Fruit fly (Drosophila melanogaster): ENCODE results near the gene CG8292.

The CG8292 gene

DNA sequence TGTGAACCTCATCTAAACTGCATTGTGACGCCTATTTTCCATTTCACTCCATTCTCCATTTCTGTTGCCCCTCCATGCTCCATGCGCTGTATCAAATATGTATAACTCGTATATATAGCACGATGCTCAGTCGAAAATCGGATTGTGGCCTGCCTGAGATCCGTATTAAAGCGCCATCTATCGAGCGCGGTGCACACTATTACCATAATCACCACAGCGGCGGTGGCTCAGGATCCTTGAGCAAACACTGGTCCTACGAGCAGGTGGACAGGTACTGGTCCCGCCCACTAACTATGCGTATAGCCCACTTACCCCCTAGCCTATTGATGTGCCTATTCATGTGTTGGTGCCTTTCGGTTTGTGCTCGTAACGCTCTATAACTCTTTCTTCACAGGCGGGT lies 32.8 kb downstream of the CG8292 start:
- TF ChIP-seq CG7101 (tag; optimal IDR thresholded peaks at IDR 0.05) (no peak), kay (GFP tag; ENCODE audit: borderline replicate concordance) (no peak), cnc (optimal IDR thresholded peaks at IDR 0.05) (no peak), Mnt (GFP tag; optimal IDR thresholded peaks at IDR 0.05) (no peak), CG33017 (tag; optimal IDR thresholded peaks at IDR 0.05) (no peak), CG12768 (GFP tag; optimal IDR thresholded peaks at IDR 0.05) (no peak), CG14711 (tag; optimal IDR thresholded peaks at IDR 0.05) (no peak)

DNA sequence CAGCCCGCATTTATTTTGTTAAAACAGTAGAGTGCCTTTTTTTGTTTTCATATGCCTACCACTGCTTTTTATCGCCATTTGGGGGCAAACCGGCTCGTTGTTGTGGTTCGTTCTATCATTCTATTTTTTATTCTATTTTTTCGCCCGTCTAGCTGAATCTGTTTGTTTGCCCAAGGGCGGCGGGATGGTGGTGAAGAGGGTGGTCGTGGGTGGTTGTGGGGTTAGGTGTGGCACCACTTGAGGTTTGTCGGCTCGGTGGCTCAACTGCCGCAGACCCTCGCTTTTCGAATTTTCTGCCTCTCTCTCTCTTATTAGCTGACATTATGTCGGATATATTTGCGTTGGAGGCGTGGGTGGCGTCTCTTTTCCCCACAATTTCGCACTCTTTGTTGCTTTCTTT lies 46.3 kb downstream of the CG8292 start:
- no peak for TF ChIP-seq pad (GFP tag; optimal IDR thresholded peaks at IDR 0.05)
- no peak for TF ChIP-seq cnc (optimal IDR thresholded peaks at IDR 0.05)
- TF ChIP-seq CG33017 (tag; optimal IDR thresholded peaks at IDR 0.05): no peak
- no peak for TF ChIP-seq bab1 (GFP tag; optimal IDR thresholded peaks at IDR 0.05)
- peak; percentile 30 for TF ChIP-seq kay (GFP tag; ENCODE audit: borderline replicate concordance)
- TF ChIP-seq CG12768 (GFP tag; optimal IDR thresholded peaks at IDR 0.05): peak; percentile 37
- no peak for TF ChIP-seq Hr96 (GFP tag; optimal IDR thresholded peaks at IDR 0.05)
- TF ChIP-seq Clk (GFP tag; optimal IDR thresholded peaks at IDR 0.05): no peak
- peak; percentile 6 for TF ChIP-seq cic (GFP tag; optimal IDR thresholded peaks at IDR 0.05)

DNA sequence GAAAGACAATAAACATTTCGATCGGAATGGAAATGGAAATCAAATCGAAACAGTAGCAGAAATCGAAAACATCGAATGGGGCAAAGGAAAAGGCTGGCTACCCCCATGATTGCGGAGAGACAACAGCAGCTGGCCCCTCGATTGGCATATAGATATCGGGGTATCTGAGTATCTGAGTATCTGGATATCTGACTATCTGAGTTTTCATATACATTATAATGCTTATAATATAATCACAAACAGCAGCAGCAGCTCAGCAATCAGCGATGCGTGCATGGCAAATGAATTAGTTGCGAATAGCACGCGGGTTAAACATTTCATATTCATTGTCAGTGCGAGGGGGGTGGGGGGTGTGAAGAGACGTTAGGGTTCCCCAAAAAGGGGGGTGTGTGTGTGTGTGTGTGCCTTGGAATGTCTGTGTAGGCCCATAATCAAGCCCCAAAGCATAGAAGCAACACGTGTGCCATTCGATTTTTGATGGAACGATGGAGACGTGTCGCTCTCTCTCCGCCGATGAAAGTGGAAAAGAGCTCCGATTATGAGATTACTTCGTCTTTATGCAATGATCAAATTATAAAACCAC lies 47.1 kb downstream of the CG8292 start:
- no peak for TF ChIP-seq bab1 (GFP tag; optimal IDR thresholded peaks at IDR 0.05)
- TF ChIP-seq toe (GFP tag; optimal IDR thresholded peaks at IDR 0.05): no peak
- TF ChIP-seq CG7045 (GFP tag; optimal IDR thresholded peaks at IDR 0.05): no peak
- TF ChIP-seq CG7101 (tag; optimal IDR thresholded peaks at IDR 0.05): no peak
- no peak for TF ChIP-seq tj (GFP tag; optimal IDR thresholded peaks at IDR 0.05)
- no peak for TF ChIP-seq CG14711 (tag; optimal IDR thresholded peaks at IDR 0.05)
- TF ChIP-seq Crg-1 (GFP tag; optimal IDR thresholded peaks at IDR 0.05): no peak
- TF ChIP-seq cic (GFP tag; optimal IDR thresholded peaks at IDR 0.05): no peak
- TF ChIP-seq pad (GFP tag; optimal IDR thresholded peaks at IDR 0.05): no peak
- TF ChIP-seq CG33017 (tag; optimal IDR thresholded peaks at IDR 0.05): no peak
- TF ChIP-seq CG1620 (GFP tag; optimal IDR thresholded peaks at IDR 0.05): no peak

DNA sequence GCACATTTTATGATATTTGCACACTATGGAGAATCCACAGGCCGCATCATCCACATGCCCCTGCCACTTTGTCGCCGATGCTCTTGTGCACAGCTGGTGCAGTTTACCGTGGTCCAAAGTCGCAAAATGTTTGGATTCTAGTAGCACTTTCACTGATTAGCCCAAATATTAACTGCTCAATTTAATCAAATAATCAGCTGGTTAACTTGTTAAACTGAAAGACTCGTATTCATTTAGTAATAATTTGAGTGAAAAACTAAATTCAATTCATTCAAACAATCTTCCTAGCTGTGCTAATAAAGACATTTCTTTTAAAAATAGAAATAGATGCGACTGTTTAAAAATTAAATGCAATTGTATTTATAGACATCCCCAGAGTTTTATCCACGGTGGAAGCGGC lies 49.7 kb downstream of the CG8292 start:
- TF ChIP-seq cic (GFP tag; optimal IDR thresholded peaks at IDR 0.05) (no peak), CG7101 (tag; optimal IDR thresholded peaks at IDR 0.05) (no peak), pad (GFP tag; optimal IDR thresholded peaks at IDR 0.05) (no peak), Clk (GFP tag; optimal IDR thresholded peaks at IDR 0.05) (no peak), tj (GFP tag; optimal IDR thresholded peaks at IDR 0.05) (no peak), CG5204 (GFP tag; optimal IDR thresholded peaks at IDR 0.05) (no peak), toe (GFP tag; optimal IDR thresholded peaks at IDR 0.05) (no peak), CG14711 (tag; optimal IDR thresholded peaks at IDR 0.05) (no peak), CG11617 (GFP tag; optimal IDR thresholded peaks at IDR 0.05) (no peak)

All from whole organism, adult.